Fruit fly (Drosophila melanogaster) whole organism: Measurements from ENCODE around the gene Sas-6.

Experiments used
- CG8478 ChIP-seq: fragments of >200 bp; optimal IDR thresholded peaks from 2 replicates; lab custom pipeline; 2018; ENCODE audit warnings: inconsistent platforms
- Dll ChIP-seq: fragments of >200 bp; optimal IDR thresholded peaks from 2 replicates; lab custom pipeline; 2017
- EcR ChIP-seq, 2 experiments: fragments of >200 bp; optimal IDR thresholded peaks; 2 replicates each; lab custom pipeline; 2017; ENCODE audit warnings: missing biosample characterization in 2 of 2, missing genetic modification characterization in 2 of 2, missing genetic modification reagents in 2 of 2
- pan ChIP-seq: fragments of >200 bp; optimal IDR thresholded peaks from 2 replicates; lab custom pipeline; 2017
- psq ChIP-seq: fragments of >200 bp; optimal IDR thresholded peaks from 2 replicates; lab custom pipeline; 2017
- usp ChIP-seq: fragments of >200 bp; optimal IDR thresholded peaks from 2 replicates; lab custom pipeline; 2017; ENCODE audit warnings: missing biosample characterization, missing genetic modification characterization, mixed read lengths

Sas-6 gene

dm6 chr3R:29999495-29999894 is 4.3 kb downstream of the Sas-6 start, which contains the start of gene CG34298:
Gene CG34298, plus strand, starts transcription at chr3R:29999795.
- no peak for TF ChIP-seq pan (lab: Kevin White, UChicago)
- TF ChIP-seq Dll (lab: Kevin White, UChicago) = no peak
- no peak for TF ChIP-seq usp (GFP tag; lab: Kevin White, UChicago)
- no peak for TF ChIP-seq psq (lab: Kevin White, UChicago)
- TF ChIP-seq CG8478 (lab: Kevin White, UChicago) = no peak

dm6 chr3R:30000286-30000685 is 5.1 kb downstream of the Sas-6 start, which contains the start of gene Tace:
Gene Tace, plus strand, starts transcription at chr3R:30000530.
- TF ChIP-seq CG8478 (lab: Kevin White, UChicago) (no peak), pan (lab: Kevin White, UChicago) (no peak), Dll (lab: Kevin White, UChicago) (no peak), EcR (GFP tag; optimal IDR thresholded peaks at IDR 0.05; lab: Kevin White, UChicago) (no peak), usp (GFP tag; lab: Kevin White, UChicago) (no peak), psq (lab: Kevin White, UChicago) (no peak)

dm6 chr3R:30004648-30005047 is 9.5 kb downstream of the Sas-6 start, which contains the start of the genes Nlp and Nph:
Gene Nlp, plus strand, starts transcription at chr3R:30004785.
Gene Nph, minus strand, starts transcription at chr3R:30004861.
- no peak for TF ChIP-seq psq (lab: Kevin White, UChicago)
- TF ChIP-seq CG8478 (lab: Kevin White, UChicago) = no peak
- TF ChIP-seq Dll (lab: Kevin White, UChicago) = no peak
- no peak for TF ChIP-seq usp (GFP tag; lab: Kevin White, UChicago)
- TF ChIP-seq pan (lab: Kevin White, UChicago) = no peak
- TF ChIP-seq EcR (GFP tag; optimal IDR thresholded peaks at IDR 0.05; lab: Kevin White, UChicago) = no peak

- TF ChIP-seq CG8478 (lab: Kevin White, UChicago) (no peak), EcR (GFP tag; optimal IDR thresholded peaks at IDR 0.05; lab: Kevin White, UChicago) (no peak), Dll (lab: Kevin White, UChicago) (no peak), psq (lab: Kevin White, UChicago) (no peak), usp (GFP tag; lab: Kevin White, UChicago) (no peak), pan (lab: Kevin White, UChicago) (no peak)
Measured at dm6 chr3R:30005332-30005979, 10.3 kb downstream of the Sas-6 start.

dm6 chr3R:30009173-30009572 is 14.0 kb downstream of the Sas-6 start, which contains the start of gene CG7912:
Gene CG7912, minus strand, starts transcription at chr3R:30009189.
- TF ChIP-seq pan (lab: Kevin White, UChicago) = no peak
- no peak for TF ChIP-seq usp (GFP tag; lab: Kevin White, UChicago)
- TF ChIP-seq CG8478 (lab: Kevin White, UChicago) = no peak
- no peak for TF ChIP-seq psq (lab: Kevin White, UChicago)
- TF ChIP-seq EcR (GFP tag; optimal IDR thresholded peaks at IDR 0.05; lab: Kevin White, UChicago) = no peak
- TF ChIP-seq Dll (lab: Kevin White, UChicago) = no peak

- TF ChIP-seq usp (GFP tag; lab: Kevin White, UChicago) = no peak
- no peak for TF ChIP-seq EcR (GFP tag; optimal IDR thresholded peaks at IDR 0.05; lab: Kevin White, UChicago)
- no peak for TF ChIP-seq pan (lab: Kevin White, UChicago)
- TF ChIP-seq psq (lab: Kevin White, UChicago) = no peak
- no peak for TF ChIP-seq CG8478 (lab: Kevin White, UChicago)
- no peak for TF ChIP-seq Dll (lab: Kevin White, UChicago)
Measured at dm6 chr3R:30012602-30013489, 17.7 kb downstream of the Sas-6 start.

dm6 chr3R:30013909-30014308 is 18.8 kb downstream of the Sas-6 start:
- TF ChIP-seq Dll (lab: Kevin White, UChicago) (no peak), pan (lab: Kevin White, UChicago) (no peak), psq (lab: Kevin White, UChicago) (no peak), EcR (GFP tag; optimal IDR thresholded peaks at IDR 0.05; lab: Kevin White, UChicago) (no peak), usp (GFP tag; lab: Kevin White, UChicago) (no peak), CG8478 (lab: Kevin White, UChicago) (no peak)

dm6 chr3R:30014480-30014879 is 19.3 kb downstream of the Sas-6 start:
- no peak for TF ChIP-seq usp (GFP tag; lab: Kevin White, UChicago)
- no peak for TF ChIP-seq EcR (GFP tag; optimal IDR thresholded peaks at IDR 0.05; lab: Kevin White, UChicago)
- no peak for TF ChIP-seq pan (lab: Kevin White, UChicago)
- no peak for TF ChIP-seq psq (lab: Kevin White, UChicago)
- no peak for TF ChIP-seq CG8478 (lab: Kevin White, UChicago)
- no peak for TF ChIP-seq Dll (lab: Kevin White, UChicago)

dm6 chr3R:30014977-30015514 is 19.9 kb downstream of the Sas-6 start, which contains the start of gene CG7920:
Gene CG7920, minus strand, starts transcription at chr3R:30015284.
- no peak for TF ChIP-seq psq (lab: Kevin White, UChicago)
- no peak for TF ChIP-seq EcR (GFP tag; optimal IDR thresholded peaks at IDR 0.05; lab: Kevin White, UChicago)
- TF ChIP-seq Dll (lab: Kevin White, UChicago) = no peak
- TF ChIP-seq CG8478 (lab: Kevin White, UChicago) = no peak
- TF ChIP-seq usp (GFP tag; lab: Kevin White, UChicago) = no peak
- TF ChIP-seq pan (lab: Kevin White, UChicago) = no peak

- no peak for TF ChIP-seq Dll (lab: Kevin White, UChicago)
- TF ChIP-seq CG8478 (lab: Kevin White, UChicago) = no peak
- TF ChIP-seq EcR (GFP tag; optimal IDR thresholded peaks at IDR 0.05; lab: Kevin White, UChicago) = no peak
- TF ChIP-seq psq (lab: Kevin White, UChicago) = no peak
- no peak for TF ChIP-seq pan (lab: Kevin White, UChicago)
- TF ChIP-seq usp (GFP tag; lab: Kevin White, UChicago) = no peak
Measured at dm6 chr3R:30021009-30021408, 25.9 kb downstream of the Sas-6 start.
